Worm (Caenorhabditis elegans) whole organism, mixed stage, embryonic: ENCODE data around the gene cyp-14A2.

Experiments
- hlh-1 ChIP-seq: fragments of 150-350 bp; optimal IDR thresholded peaks from 2 replicates; lab custom pipeline; 2014; ENCODE audit warnings: missing biosample characterization, missing genetic modification reagents, missing genetic modification characterization
- lin-13 ChIP-seq: fragments of 150-350 bp; optimal IDR thresholded peaks from 2 replicates; lab custom pipeline; 2014; ENCODE audit warnings: missing biosample characterization, missing genetic modification characterization
- mab-5 ChIP-seq: fragments of 150-350 bp; optimal IDR thresholded peaks from 2 replicates; lab custom pipeline; 2014; ENCODE audit warnings: missing biosample characterization, missing genetic modification characterization
- nhr-12 ChIP-seq: fragments of 150-350 bp; optimal IDR thresholded peaks from 2 replicates; lab custom pipeline; 2014; ENCODE audit warnings: missing biosample characterization, missing genetic modification characterization
- nhr-237 ChIP-seq: fragments of 150-350 bp; optimal IDR thresholded peaks from 2 replicates; lab custom pipeline; 2014; ENCODE audit warnings: missing biosample characterization, missing genetic modification characterization
- nhr-28 ChIP-seq: fragments of 150-350 bp; optimal IDR thresholded peaks from 2 replicates; lab custom pipeline; 2014; ENCODE audit warnings: missing biosample characterization, missing genetic modification characterization
- pha-4 ChIP-seq: fragments of 150-350 bp; optimal IDR thresholded peaks from 2 replicates; lab custom pipeline; 2018; ENCODE audit warnings: missing biosample characterization, missing genetic modification reagents, missing genetic modification characterization
- tbx-8 ChIP-seq: fragments of 200-800 bp; sonication (Bioruptor generic); optimal IDR thresholded peaks from 2 replicates; lab custom pipeline; 2018; ENCODE audit warnings: mild to moderate bottlenecking, missing genetic modification characterization, moderate library complexity, missing compliant biosample characterization
- unc-39 ChIP-seq: fragments of 150-350 bp; optimal IDR thresholded peaks from 2 replicates; lab custom pipeline; 2014; ENCODE audit warnings: missing biosample characterization, missing genetic modification characterization
- ztf-11 ChIP-seq: fragments of 150-350 bp; optimal IDR thresholded peaks from 2 replicates; lab custom pipeline; 2014; ENCODE audit warnings: missing biosample characterization, missing genetic modification characterization

ce11 chrX:13311641-13312423 is 42.3 kb upstream of the cyp-14A2 start, which contains the start of gene F46G10.1:
- TF ChIP-seq nhr-237 (tag; lab: Kevin White, UChicago) (no peak), tbx-8 (no peak), lin-13 (no peak), nhr-12 (tag; lab: Kevin White, UChicago) (no peak), nhr-28 (tag; lab: Kevin White, UChicago) (no peak), pha-4 (tag; lab: Kevin White, UChicago) (no peak), ztf-11 (tag; lab: Kevin White, UChicago) (no peak), hlh-1 (tag; lab: Kevin White, UChicago) (no peak), unc-39 (no peak), mab-5 (no peak)
